Worm (Caenorhabditis elegans) whole organism, early embryonic: ENCODE measurements around the gene nsun-1.

Experiments used
- B0310.2 ChIP-seq: sonication (generic microtip); optimal IDR thresholded peaks from 2 replicates; lab custom pipeline; 2016; ENCODE audit warnings: mild to moderate bottlenecking, missing genetic modification characterization, missing compliant biosample characterization
- F13C5.2 ChIP-seq: sonication (generic microtip); optimal IDR thresholded peaks from 2 replicates; lab custom pipeline; 2017; ENCODE audit warnings: mild to moderate bottlenecking, missing genetic modification characterization, inconsistent platforms, missing compliant biosample characterization
- aly-1 ChIP-seq: sonication (generic microtip); optimal IDR thresholded peaks from 2 replicates; lab custom pipeline; 2016; ENCODE audit warnings: missing genetic modification characterization, missing compliant biosample characterization
- ama-1 ChIP-seq: fragments of 150-350 bp; optimal IDR thresholded peaks from 2 replicates; lab custom pipeline; 2014
- ceh-13 ChIP-seq: fragments of 200-800 bp; sonication (Bioruptor generic); optimal IDR thresholded peaks from 2 replicates; lab custom pipeline; 2018; ENCODE audit warnings: mild to moderate bottlenecking, missing genetic modification characterization, missing compliant biosample characterization
- ceh-36 ChIP-seq: sonication (generic microtip); optimal IDR thresholded peaks from 2 replicates; lab custom pipeline; 2016; ENCODE audit warnings: missing genetic modification characterization, inconsistent platforms, missing compliant biosample characterization
- ets-7 ChIP-seq: sonication (generic microtip); optimal IDR thresholded peaks from 2 replicates; lab custom pipeline; 2016; ENCODE audit warnings: missing genotype, missing genetic modification characterization, missing compliant biosample characterization
- flt-1 ChIP-seq: fragments of 200-800 bp; sonication (Bioruptor generic); IDR thresholded peaks from 2 replicates; pipeline ENCODE4 v1.3.6; 2022; ENCODE audit warnings: missing genetic modification characterization, missing compliant biosample characterization
- hmbx-1 ChIP-seq: sonication (generic microtip); optimal IDR thresholded peaks from 2 replicates; lab custom pipeline; 2016; ENCODE audit warnings: mild to moderate bottlenecking, missing genetic modification characterization, missing compliant biosample characterization
- hmg-4 ChIP-seq: fragments of 200-800 bp; sonication (Bioruptor generic); optimal IDR thresholded peaks from 2 replicates; lab custom pipeline; 2018; ENCODE audit warnings: mild to moderate bottlenecking, missing genetic modification characterization, missing compliant biosample characterization
- hnd-1 ChIP-seq: sonication (generic microtip); optimal IDR thresholded peaks from 2 replicates; lab custom pipeline; 2016; ENCODE audit warnings: missing genetic modification characterization, missing compliant biosample characterization
- pes-1 ChIP-seq: fragments of 200-800 bp; sonication (Bioruptor generic); IDR thresholded peaks from 2 replicates; pipeline ENCODE4 v1.3.6; 2022; ENCODE audit warnings: missing genetic modification reagents, missing genetic modification characterization, missing compliant biosample characterization
- scrt-1 ChIP-seq: fragments of 200-800 bp; sonication (Bioruptor generic); IDR thresholded peaks from 2 replicates; pipeline ENCODE4 v1.3.6; 2022; ENCODE audit warnings: missing genetic modification characterization, missing compliant biosample characterization
- sea-1 ChIP-seq: fragments of 200-800 bp; sonication (Bioruptor generic); conservative IDR thresholded peaks from 2 replicates; pipeline ENCODE4 v1.3.6; 2022; ENCODE audit warnings: missing genetic modification characterization, missing compliant biosample characterization
- tbx-11 ChIP-seq: fragments of 200-800 bp; sonication (Bioruptor generic); IDR thresholded peaks from 2 replicates; pipeline ENCODE4 v1.3.6; 2022; ENCODE audit warnings: missing genetic modification characterization, missing compliant biosample characterization
- tbx-37 ChIP-seq: fragments of 200-800 bp; sonication (Bioruptor generic); conservative IDR thresholded peaks from 2 replicates; pipeline ENCODE4 v1.3.6; 2022; ENCODE audit warnings: missing genetic modification reagents, missing genetic modification characterization, missing compliant biosample characterization
- tra-4 ChIP-seq: sonication (generic microtip); optimal IDR thresholded peaks from 2 replicates; lab custom pipeline; 2017; ENCODE audit warnings: missing genetic modification characterization, missing compliant biosample characterization

nsun-1 gene

DNA sequence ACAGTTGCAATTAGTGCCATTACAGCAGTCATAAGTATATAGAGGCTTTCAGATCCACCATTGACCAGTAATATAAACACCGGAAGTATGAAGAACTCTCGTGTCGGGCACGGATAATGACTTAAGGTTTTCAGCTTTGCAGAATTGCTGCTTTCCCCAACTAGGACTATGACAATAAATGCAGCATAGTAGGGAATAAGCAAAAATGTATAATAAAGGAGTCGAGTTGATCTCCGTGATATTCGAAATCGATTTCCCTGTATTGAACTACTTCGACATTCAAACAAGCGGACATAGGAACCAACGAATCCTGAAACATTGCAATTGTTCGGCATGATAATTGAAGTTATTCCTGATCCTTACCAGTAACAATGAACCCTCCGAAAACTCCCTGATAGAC lies 32.9 kb upstream of the nsun-1 start:
- TF ChIP-seq tbx-37 (GFP tag; lab: Robert Waterston, UW): no peak
- no peak for TF ChIP-seq hnd-1 (tag; lab: Kevin White, UChicago)
- no peak for TF ChIP-seq tbx-11 (GFP tag; lab: Robert Waterston, UW)
- TF ChIP-seq ama-1: no peak
- TF ChIP-seq hmg-4: no peak
- TF ChIP-seq ets-7 (tag; lab: Kevin White, UChicago): no peak

DNA sequence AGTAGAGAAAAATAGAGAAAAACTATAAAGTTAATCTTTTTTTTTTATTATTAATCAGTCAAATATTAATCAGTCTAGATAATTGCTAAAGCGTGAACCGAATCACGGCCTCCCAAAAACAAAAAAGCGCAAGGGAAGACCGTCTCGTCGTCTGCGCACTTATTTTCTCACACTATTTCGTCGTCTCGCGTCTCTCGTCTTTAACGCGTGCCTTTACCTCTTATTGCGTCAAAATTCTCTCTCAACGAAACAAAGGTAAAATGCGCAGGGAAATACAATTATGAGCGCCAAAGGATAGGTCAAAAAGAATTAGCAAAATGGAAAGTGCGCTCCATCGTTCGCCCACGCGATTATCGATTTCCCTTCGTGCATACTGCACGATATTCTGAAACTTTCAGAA lies 30.3 kb upstream of the nsun-1 start:
- no peak for TF ChIP-seq B0310.2
- no peak for TF ChIP-seq scrt-1 (GFP tag; lab: Robert Waterston, UW)
- no peak for TF ChIP-seq ceh-36 (tag; lab: Kevin White, UChicago)
- TF ChIP-seq F13C5.2 (tag; lab: Kevin White, UChicago): peak; percentile 57
- no peak for TF ChIP-seq hnd-1 (tag; lab: Kevin White, UChicago)
- no peak for TF ChIP-seq ceh-13 (GFP tag; lab: Kevin White, UChicago)
- TF ChIP-seq tbx-11 (GFP tag; lab: Robert Waterston, UW): no peak
- TF ChIP-seq aly-1 (tag; lab: Kevin White, UChicago): no peak
- no peak for TF ChIP-seq tbx-37 (GFP tag; lab: Robert Waterston, UW)

- TF ChIP-seq hnd-1 (tag; lab: Kevin White, UChicago) (no peak), B0310.2 (no peak), tbx-37 (GFP tag; lab: Robert Waterston, UW) (no peak), ceh-13 (GFP tag; lab: Kevin White, UChicago) (no peak), ama-1 (no peak), hmbx-1 (tag; lab: Kevin White, UChicago) (no peak), aly-1 (tag; lab: Kevin White, UChicago) (no peak), sea-1 (GFP tag; lab: Robert Waterston, UW) (no peak), ceh-36 (tag; lab: Kevin White, UChicago) (no peak), tra-4 (tag; lab: Kevin White, UChicago) (no peak), tbx-11 (GFP tag; lab: Robert Waterston, UW) (no peak), pes-1 (GFP tag; lab: Robert Waterston, UW) (no peak), flt-1 (GFP tag; lab: Robert Waterston, UW) (no peak), scrt-1 (GFP tag; lab: Robert Waterston, UW) (no peak), F13C5.2 (tag; lab: Kevin White, UChicago) (no peak), ets-7 (tag; lab: Kevin White, UChicago) (no peak), hmg-4 (no peak)
These were observed 26.9 kb upstream of the nsun-1 start for ce11 chrII:502638-503037.

DNA sequence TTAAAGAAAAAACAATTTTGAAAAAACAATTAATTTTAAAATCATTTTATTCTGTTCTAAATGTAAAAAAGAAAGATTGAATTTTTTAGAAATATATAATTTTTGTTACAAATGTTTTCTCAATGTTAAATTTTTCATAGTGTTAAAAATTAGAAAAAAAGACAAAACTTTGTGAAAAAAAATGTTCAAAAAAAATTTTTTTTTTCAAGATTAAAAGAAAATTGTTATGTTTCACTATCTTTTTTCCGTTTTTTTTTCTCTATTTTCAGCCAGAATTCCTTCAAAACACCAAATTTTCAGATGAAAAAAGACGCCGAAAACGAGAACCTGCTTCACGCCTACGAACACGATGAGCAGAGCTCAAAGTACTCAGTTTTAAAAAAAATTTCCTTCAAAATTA lies 19.4 kb upstream of the nsun-1 start, which contains the start of gene sms-5:
Gene sms-5, plus strand, starts transcription at position 301 of the 400 bp plus-strand sequence.
- TF ChIP-seq tbx-37 (GFP tag; lab: Robert Waterston, UW) (no peak), flt-1 (GFP tag; lab: Robert Waterston, UW) (no peak), aly-1 (tag; lab: Kevin White, UChicago) (no peak), tbx-11 (GFP tag; lab: Robert Waterston, UW) (no peak), ets-7 (tag; lab: Kevin White, UChicago) (no peak), ceh-13 (GFP tag; lab: Kevin White, UChicago) (no peak), pes-1 (GFP tag; lab: Robert Waterston, UW) (no peak), scrt-1 (GFP tag; lab: Robert Waterston, UW) (no peak), sea-1 (GFP tag; lab: Robert Waterston, UW) (no peak), hmg-4 (no peak), ceh-36 (tag; lab: Kevin White, UChicago) (no peak), B0310.2 (no peak), hnd-1 (tag; lab: Kevin White, UChicago) (no peak)

DNA sequence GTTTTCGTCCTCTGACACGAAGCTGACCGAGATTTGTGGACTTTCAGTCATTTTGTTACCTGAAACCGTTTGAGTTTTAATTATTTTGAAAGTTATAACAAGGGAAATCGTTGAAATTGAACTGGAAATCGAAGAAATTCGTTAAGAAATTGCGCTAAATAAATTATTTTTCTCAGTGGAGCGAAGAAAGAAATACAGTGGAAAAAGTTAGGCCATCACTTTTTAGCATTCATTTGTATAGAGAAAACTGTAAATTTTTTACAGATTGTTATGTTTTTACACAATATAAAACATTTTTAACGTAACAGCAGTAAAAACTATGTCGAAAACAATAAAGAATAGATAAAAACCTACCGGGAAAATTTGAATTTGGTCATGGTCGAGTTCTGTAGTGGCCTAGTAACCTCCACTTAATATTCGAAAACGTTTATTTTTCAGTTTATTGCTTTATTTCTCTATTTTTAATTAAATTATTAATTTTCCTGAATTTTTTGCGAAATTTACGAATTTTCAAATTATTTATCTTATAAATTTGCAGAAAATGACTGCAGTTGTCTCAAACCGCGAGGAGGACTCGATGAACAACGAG lies 8.7 kb upstream of the nsun-1 start, which contains the start of the genes gldi-1 and prp-21:
Gene gldi-1, minus strand, starts transcription at position 51 of the 589 bp plus-strand sequence.
Gene prp-21, plus strand, starts transcription at position 539 of the 589 bp plus-strand sequence.
- TF ChIP-seq pes-1 (GFP tag; lab: Robert Waterston, UW) (no peak), scrt-1 (GFP tag; lab: Robert Waterston, UW) (no peak), ceh-13 (GFP tag; lab: Kevin White, UChicago) (no peak)

- no peak for TF ChIP-seq scrt-1 (GFP tag; lab: Robert Waterston, UW)
- no peak for TF ChIP-seq ceh-36 (tag; lab: Kevin White, UChicago)
- TF ChIP-seq ets-7 (tag; lab: Kevin White, UChicago): no peak
- no peak for TF ChIP-seq B0310.2
- TF ChIP-seq tbx-11 (GFP tag; lab: Robert Waterston, UW): no peak
- TF ChIP-seq sea-1 (GFP tag; lab: Robert Waterston, UW): no peak
- TF ChIP-seq F13C5.2 (tag; lab: Kevin White, UChicago): no peak
- TF ChIP-seq flt-1 (GFP tag; lab: Robert Waterston, UW): no peak
- no peak for TF ChIP-seq hmg-4
- TF ChIP-seq tra-4 (tag; lab: Kevin White, UChicago): no peak
- no peak for TF ChIP-seq hnd-1 (tag; lab: Kevin White, UChicago)
- no peak for TF ChIP-seq pes-1 (GFP tag; lab: Robert Waterston, UW)
- TF ChIP-seq tbx-37 (GFP tag; lab: Robert Waterston, UW): no peak
These were observed 428 bp downstream of the nsun-1 start for ce11 chrII:475312-475711.

DNA sequence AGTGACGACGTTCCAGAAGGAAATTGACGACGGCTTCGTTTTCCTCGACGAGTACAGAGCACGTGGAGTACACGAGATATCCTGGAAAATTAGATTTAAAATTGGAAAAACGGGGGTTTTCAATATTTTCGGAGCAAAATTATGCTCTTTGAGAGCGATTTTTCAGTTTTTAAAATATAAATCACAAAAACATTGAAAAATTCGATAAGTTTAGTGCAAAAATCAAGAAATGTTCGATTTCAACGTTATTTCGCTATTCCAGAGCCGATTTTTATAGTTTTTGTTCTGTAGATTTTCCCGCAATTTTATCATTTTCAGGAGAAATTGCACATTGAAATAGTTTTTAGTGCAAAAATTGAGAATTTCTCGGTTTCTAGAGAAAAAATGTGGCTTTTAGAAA lies 2.5 kb downstream of the nsun-1 start, which contains the start of gene W07E6.5:
Gene W07E6.5, plus strand, starts transcription at position 301 of the 400 bp plus-strand sequence.
- no peak for TF ChIP-seq tra-4 (tag; lab: Kevin White, UChicago)
- no peak for TF ChIP-seq hnd-1 (tag; lab: Kevin White, UChicago)
- no peak for TF ChIP-seq flt-1 (GFP tag; lab: Robert Waterston, UW)
- TF ChIP-seq scrt-1 (GFP tag; lab: Robert Waterston, UW): no peak
- TF ChIP-seq ets-7 (tag; lab: Kevin White, UChicago): no peak
- TF ChIP-seq sea-1 (GFP tag; lab: Robert Waterston, UW): no peak
- TF ChIP-seq aly-1 (tag; lab: Kevin White, UChicago): no peak
- no peak for TF ChIP-seq tbx-11 (GFP tag; lab: Robert Waterston, UW)
- no peak for TF ChIP-seq ama-1
- TF ChIP-seq ceh-13 (GFP tag; lab: Kevin White, UChicago): no peak
- no peak for TF ChIP-seq ceh-36 (tag; lab: Kevin White, UChicago)
- TF ChIP-seq pes-1 (GFP tag; lab: Robert Waterston, UW): no peak
- TF ChIP-seq tbx-37 (GFP tag; lab: Robert Waterston, UW): no peak
